Fruit fly (Drosophila melanogaster) whole organism, embryonic: ENCODE results near the gene CG32447.

Experiments
- Abd-B ChIP-seq: fragments of 200-800 bp; sonication (Bioruptor generic); optimal IDR thresholded peaks from 2 replicates; lab custom pipeline; 2018; ENCODE audit warnings: missing biosample characterization, mild to moderate bottlenecking, missing genetic modification characterization, moderate library complexity
- BEAF-32 ChIP-seq: fragments of 200-800 bp; sonication (Bioruptor generic); optimal IDR thresholded peaks from 3 replicates; lab custom pipeline; 2017; ENCODE audit warnings: missing biosample characterization, missing genetic modification characterization, mild to moderate bottlenecking, moderate library complexity, missing genetic modification reagents
- Bteb2 ChIP-seq: fragments of 200-800 bp; sonication (Bioruptor generic); optimal IDR thresholded peaks from 2 replicates; lab custom pipeline; 2016; ENCODE audit warnings: missing biosample characterization, missing genetic modification characterization
- CG11456 ChIP-seq: fragments of 200-800 bp; sonication (Bioruptor generic); IDR thresholded peaks from 3 replicates; pipeline ENCODE4 v1.3.6; 2022; ENCODE audit warnings: missing biosample characterization, missing genetic modification characterization
- CG13424 ChIP-seq: fragments of 200-800 bp; sonication (Bioruptor generic); optimal IDR thresholded peaks from 2 replicates; lab custom pipeline; 2019; ENCODE audit warnings: missing biosample characterization, mild to moderate bottlenecking, missing genetic modification characterization, moderate library complexity
- CG13894 ChIP-seq: fragments of 200-800 bp; sonication (Bioruptor generic); optimal IDR thresholded peaks from 3 replicates; lab custom pipeline; 2018; ENCODE audit warnings: missing biosample characterization, mild to moderate bottlenecking, missing genetic modification characterization, moderate library complexity
- CG15696 ChIP-seq: fragments of 200-800 bp; sonication (Bioruptor generic); optimal IDR thresholded peaks from 2 replicates; lab custom pipeline; 2019; ENCODE audit warnings: missing biosample characterization, mild to moderate bottlenecking, missing genetic modification characterization, moderate library complexity
- CG16815 ChIP-seq: fragments of 200-800 bp; sonication (Bioruptor generic); optimal IDR thresholded peaks from 3 replicates; lab custom pipeline; 2017; ENCODE audit warnings: missing biosample characterization, mild to moderate bottlenecking, missing genetic modification characterization
- CG17328 ChIP-seq: fragments of 200-800 bp; sonication (Bioruptor generic); IDR thresholded peaks from 2 replicates; pipeline ENCODE4 v1.3.6; 2022; ENCODE audit warnings: missing biosample characterization, missing genetic modification characterization
- CG17829 ChIP-seq: fragments of 200-800 bp; optimal IDR thresholded peaks from 2 replicates; lab custom pipeline; 2019; ENCODE audit warnings: missing biosample characterization, mild to moderate bottlenecking, missing genetic modification characterization, moderate library complexity
- CG18619 ChIP-seq: fragments of 200-800 bp; sonication (Bioruptor generic); optimal IDR thresholded peaks from 3 replicates; lab custom pipeline; 2017; ENCODE audit warnings: missing biosample characterization, mild to moderate bottlenecking, missing genetic modification characterization
- CG3407 ChIP-seq: fragments of 200-800 bp; sonication (Bioruptor generic); optimal IDR thresholded peaks from 2 replicates; lab custom pipeline; 2018; ENCODE audit warnings: missing biosample characterization, mild to moderate bottlenecking, missing genetic modification characterization
- CG4820 ChIP-seq: fragments of 200-800 bp; sonication (Bioruptor generic); optimal IDR thresholded peaks from 3 replicates; lab custom pipeline; 2016; ENCODE audit warnings: missing biosample characterization, missing genetic modification characterization
- CG6683 ChIP-seq: fragments of 200-800 bp; sonication (Bioruptor generic); optimal IDR thresholded peaks from 2 replicates; lab custom pipeline; 2017; ENCODE audit warnings: missing biosample characterization, mild to moderate bottlenecking, missing genetic modification characterization, missing genetic modification reagents
- CG7786 ChIP-seq: fragments of 200-800 bp; sonication (Bioruptor generic); optimal IDR thresholded peaks from 2 replicates; lab custom pipeline; 2016; ENCODE audit warnings: missing biosample characterization, missing genetic modification characterization
- CG9609 ChIP-seq: fragments of 200-800 bp; sonication (Bioruptor generic); optimal IDR thresholded peaks from 3 replicates; lab custom pipeline; 2016; ENCODE audit warnings: missing biosample characterization, missing genetic modification characterization
- CTCF ChIP-seq: fragments of 200-800 bp; sonication (Bioruptor generic); optimal IDR thresholded peaks from 2 replicates; lab custom pipeline; 2017; ENCODE audit warnings: missing biosample characterization, mild to moderate bottlenecking, missing genetic modification characterization, moderate library complexity
- Camta ChIP-seq: fragments of 200-800 bp; sonication (Bioruptor generic); optimal IDR thresholded peaks from 2 replicates; lab custom pipeline; 2016; ENCODE audit warnings: missing biosample characterization, missing genetic modification characterization
- Chrac-16 ChIP-seq: fragments of 200-800 bp; sonication (Bioruptor generic); optimal IDR thresholded peaks from 3 replicates; lab custom pipeline; 2016; ENCODE audit warnings: missing biosample characterization, missing genetic modification characterization
- D ChIP-seq, 2 experiments: fragments of 200-800 bp in 1 of 2; fragments of >200 bp in 1 of 2; sonication (Bioruptor generic) in 1 of 2; optimal IDR thresholded peaks; 2 replicates in 1 of 2; 3 replicates in 1 of 2; lab custom pipeline; 2017; ENCODE audit warnings: mild to moderate bottlenecking in 1 of 2, missing biosample characterization in 1 of 2, missing genetic modification characterization in 1 of 2, missing genetic modification reagents in 1 of 2
- Fer2 ChIP-seq: fragments of 200-800 bp; sonication (Bioruptor generic); optimal IDR thresholded peaks from 2 replicates; lab custom pipeline; 2018; ENCODE audit warnings: missing biosample characterization, mild to moderate bottlenecking, missing genetic modification characterization, moderate library complexity
- HLH54F ChIP-seq: fragments of 200-800 bp; sonication (Bioruptor generic); optimal IDR thresholded peaks from 3 replicates; lab custom pipeline; 2016; ENCODE audit warnings: missing biosample characterization, missing genetic modification characterization
- Hr3 ChIP-seq: fragments of 200-800 bp; sonication (Bioruptor generic); optimal IDR thresholded peaks from 3 replicates; lab custom pipeline; 2016; ENCODE audit warnings: missing biosample characterization, missing genetic modification characterization
- Kr ChIP-seq: fragments of 200-800 bp; sonication (Bioruptor generic); optimal IDR thresholded peaks from 2 replicates; lab custom pipeline; 2017; ENCODE audit warnings: missing biosample characterization, mild to moderate bottlenecking, missing genetic modification characterization
- Poxn ChIP-seq: fragments of 200-800 bp; sonication (Bioruptor generic); IDR thresholded peaks from 2 replicates; pipeline ENCODE4 v1.3.6; 2022; ENCODE audit warnings: missing biosample characterization, missing genetic modification characterization
- Ptx1 ChIP-seq: fragments of 200-800 bp; sonication (Bioruptor generic); IDR thresholded peaks from 2 replicates; pipeline ENCODE4 v1.3.6; 2022; ENCODE audit warnings: missing biosample characterization, missing genetic modification characterization
- Sry-β ChIP-seq: fragments of 200-800 bp; sonication (Bioruptor generic); optimal IDR thresholded peaks from 2 replicates; lab custom pipeline; 2018; ENCODE audit warnings: missing biosample characterization, mild to moderate bottlenecking, missing genetic modification characterization, moderate library complexity
- al ChIP-seq: fragments of 200-800 bp; sonication (Bioruptor generic); IDR thresholded peaks from 2 replicates; pipeline ENCODE4 v1.3.6; 2022; ENCODE audit warnings: missing biosample characterization, missing genetic modification characterization
- az2 ChIP-seq: fragments of 200-800 bp; sonication (Bioruptor generic); optimal IDR thresholded peaks from 3 replicates; lab custom pipeline; 2016; ENCODE audit warnings: missing biosample characterization, missing genetic modification characterization
- bab2 ChIP-seq: fragments of 200-800 bp; sonication (Bioruptor generic); optimal IDR thresholded peaks from 2 replicates; lab custom pipeline; 2016; ENCODE audit warnings: missing biosample characterization, missing genetic modification characterization
- chinmo ChIP-seq: fragments of 200-800 bp; sonication (Bioruptor generic); IDR thresholded peaks from 4 replicates; pipeline ENCODE4 v1.3.6; 2022; ENCODE audit warnings: missing biosample characterization, missing genetic modification characterization; ENCODE audit not compliant: partially characterized antibody
- chm ChIP-seq: fragments of 200-800 bp; sonication (Bioruptor generic); IDR thresholded peaks from 2 replicates; pipeline ENCODE4 v1.3.6; 2022; ENCODE audit warnings: missing biosample characterization, missing genetic modification characterization
- crol ChIP-seq: fragments of 200-800 bp; sonication (Bioruptor generic); IDR thresholded peaks from 2 replicates; pipeline ENCODE4 v1.3.6; 2022; ENCODE audit warnings: missing biosample characterization, missing genetic modification characterization
- dpn ChIP-seq, 2 experiments: fragments of 200-800 bp; sonication (Bioruptor generic); optimal IDR thresholded peaks; 3 replicates each; lab custom pipeline; 2016; ENCODE audit warnings: missing biosample characterization in 2 of 2, missing genetic modification characterization in 2 of 2
- fd102C ChIP-seq: fragments of 200-800 bp; sonication (Bioruptor generic); optimal IDR thresholded peaks from 2 replicates; lab custom pipeline; 2018; ENCODE audit warnings: missing biosample characterization, mild to moderate bottlenecking, missing genetic modification characterization, moderate library complexity
- gce ChIP-seq: fragments of 200-800 bp; sonication (Bioruptor generic); IDR thresholded peaks from 3 replicates; pipeline ENCODE4 v1.3.6; 2022; ENCODE audit warnings: missing biosample characterization, missing genetic modification characterization
- jing ChIP-seq: fragments of 200-800 bp; sonication (Bioruptor generic); optimal IDR thresholded peaks from 2 replicates; lab custom pipeline; 2018; ENCODE audit warnings: missing biosample characterization, mild to moderate bottlenecking, missing genetic modification characterization
- ken ChIP-seq: fragments of 200-800 bp; sonication (Bioruptor generic); IDR thresholded peaks from 3 replicates; pipeline ENCODE4 v1.3.6; 2022; ENCODE audit warnings: missing biosample characterization, missing genetic modification characterization
- lola ChIP-seq, 3 experiments: fragments of >200 bp in 2 of 3; fragments of 200-800 bp in 1 of 3; sonication (Bioruptor generic) in 1 of 3; optimal IDR thresholded peaks; 2 replicates each; lab custom pipeline; 2017 to 2019; ENCODE audit warnings: missing biosample characterization in 3 of 3, missing genetic modification characterization in 3 of 3, mild to moderate bottlenecking in 1 of 3, moderate library complexity in 1 of 3
- pita ChIP-seq: fragments of 200-800 bp; sonication (Bioruptor generic); optimal IDR thresholded peaks from 2 replicates; lab custom pipeline; 2017; ENCODE audit warnings: missing biosample characterization, mild to moderate bottlenecking, missing genetic modification characterization
- pros ChIP-seq: fragments of 200-800 bp; sonication (Bioruptor generic); optimal IDR thresholded peaks from 3 replicates; lab custom pipeline; 2019; ENCODE audit warnings: missing biosample characterization, mild to moderate bottlenecking, missing genetic modification characterization, moderate library complexity
- psq ChIP-seq: fragments of 200-800 bp; sonication (Bioruptor generic); optimal IDR thresholded peaks from 2 replicates; lab custom pipeline; 2017; ENCODE audit warnings: missing biosample characterization, missing genetic modification characterization
- run ChIP-seq: fragments of 200-800 bp; sonication (Bioruptor generic); optimal IDR thresholded peaks from 3 replicates; lab custom pipeline; 2018; ENCODE audit warnings: missing biosample characterization, mild to moderate bottlenecking, missing genetic modification characterization
- seq ChIP-seq: fragments of 200-800 bp; sonication (Bioruptor generic); IDR thresholded peaks from 2 replicates; pipeline ENCODE4 v1.3.6; 2022; ENCODE audit warnings: missing biosample characterization, missing genetic modification characterization
- sna ChIP-seq: fragments of 200-800 bp; sonication (Bioruptor generic); IDR thresholded peaks from 2 replicates; pipeline ENCODE4 v1.3.6; 2022; ENCODE audit warnings: missing biosample characterization, missing genetic modification characterization; ENCODE audit not compliant: partially characterized antibody
- tna ChIP-seq: fragments of 200-800 bp; sonication (Bioruptor generic); IDR thresholded peaks from 2 replicates; pipeline ENCODE4 v1.3.6; 2022; ENCODE audit warnings: missing biosample characterization, missing genetic modification characterization; ENCODE audit not compliant: partially characterized antibody
- trem ChIP-seq: fragments of 200-800 bp; optimal IDR thresholded peaks from 3 replicates; lab custom pipeline; 2019; ENCODE audit warnings: missing biosample characterization, mild to moderate bottlenecking, missing genetic modification characterization, moderate library complexity
- tup ChIP-seq: fragments of 200-800 bp; sonication (Bioruptor generic); optimal IDR thresholded peaks from 2 replicates; lab custom pipeline; 2016; ENCODE audit warnings: missing biosample characterization, mild to moderate bottlenecking, missing genetic modification characterization, moderate library complexity
- vvl ChIP-seq: fragments of 200-800 bp; sonication (Bioruptor generic); IDR thresholded peaks from 2 replicates; pipeline ENCODE4 v1.3.6; 2022; ENCODE audit warnings: missing biosample characterization, missing genetic modification characterization
- zf30C ChIP-seq: fragments of 200-800 bp; sonication (Bioruptor generic); optimal IDR thresholded peaks from 3 replicates; lab custom pipeline; 2018; ENCODE audit warnings: missing biosample characterization, mild to moderate bottlenecking, missing genetic modification characterization

Gene CG32447

dm6 chr3L:21679687-21680086 lies 26.5 kb downstream of the CG32447 start, which contains the start of the genes Als2 and CG11248 (continued):
- no peak for TF ChIP-seq Poxn
- peak; percentile 55 for TF ChIP-seq Camta
- TF ChIP-seq bab2 (GFP tag; lab: Kevin White, UChicago) = peak; percentile 72
- peak; percentile 70 for TF ChIP-seq Chrac-16 (GFP tag; lab: Kevin White, UChicago)
- TF ChIP-seq sna (GFP tag; lab: Robert Waterston, UW) = no peak
- TF ChIP-seq CG9609 = peak; percentile 46
- TF ChIP-seq Kr (GFP tag; lab: Kevin White, UChicago) = no peak
- TF ChIP-seq CG17829 = peak; percentile 86
- TF ChIP-seq CG16815 (GFP tag; lab: Kevin White, UChicago) = peak; percentile 57
- peak; percentile 66 for TF ChIP-seq CG7786 (GFP tag; lab: Kevin White, UChicago)
- TF ChIP-seq az2 = peak; percentile 77
- peak; percentile 67; the same call in 1 of the 3 replicates for TF ChIP-seq ken (GFP tag; lab: Robert Waterston, UW)
- TF ChIP-seq HLH54F (GFP tag; lab: Kevin White, UChicago) = peak; percentile 79
- TF ChIP-seq CG4820 = peak; percentile 68
- TF ChIP-seq chinmo (GFP tag; lab: Robert Waterston, UW) = no peak
- peak; percentile 80 for TF ChIP-seq Ptx1 (GFP tag; lab: Robert Waterston, UW)
- no peak for TF ChIP-seq pros (GFP tag; lab: Kevin White, UChicago)
- no peak for TF ChIP-seq zf30C (GFP tag; lab: Kevin White, UChicago)
- TF ChIP-seq D (optimal IDR thresholded peaks at IDR 0.05; lab: Kevin White, UChicago) = no peak
- peak; percentile 60 for TF ChIP-seq D (GFP tag; optimal IDR thresholded peaks at IDR 0.05; lab: Kevin White, UChicago)
- no peak for TF ChIP-seq fd102C
- TF ChIP-seq Sry-β (GFP tag; lab: Kevin White, UChicago) = peak; percentile 61
- TF ChIP-seq CG18619 (GFP tag; lab: Kevin White, UChicago) = peak; percentile 47
- TF ChIP-seq CG11456 (GFP tag; lab: Robert Waterston, UW) = peak; percentile 81
- TF ChIP-seq tna = no peak
- TF ChIP-seq trem (tag; lab: Kevin White, UChicago) = peak; percentile 72
- no peak for TF ChIP-seq crol (GFP tag; lab: Robert Waterston, UW)
- TF ChIP-seq BEAF-32 = peak; percentile 60
- no peak for TF ChIP-seq run (tag; lab: Kevin White, UChicago)
- peak; percentile 41 for TF ChIP-seq CG3407 (GFP tag; lab: Kevin White, UChicago)
- peak; percentile 64 for TF ChIP-seq vvl (GFP tag; lab: Robert Waterston, UW)
- TF ChIP-seq seq (GFP tag; lab: Robert Waterston, UW) = 0 out of 2 replicates have a peak, but pooled peaks have one; percentile 23
- peak; percentile 76 for TF ChIP-seq Hr3 (GFP tag; lab: Kevin White, UChicago)
- peak in 1 of 3 experiments; percentile 82 for TF ChIP-seq lola (GFP tag; optimal IDR thresholded peaks at IDR 0.05; lab: Kevin White, UChicago)
- no peak for TF ChIP-seq chm (GFP tag; lab: Robert Waterston, UW)
- peak; percentile 68 for TF ChIP-seq Fer2
- TF ChIP-seq dpn (GFP tag; optimal IDR thresholded peaks at IDR 0.05; lab: Kevin White, UChicago) = peak; percentile 69 to 77
- no peak for TF ChIP-seq psq (GFP tag; lab: Kevin White, UChicago)
- TF ChIP-seq CG13424 (tag; lab: Kevin White, UChicago) = peak; percentile 84
- no peak for TF ChIP-seq tup (GFP tag; lab: Kevin White, UChicago)
- no peak for TF ChIP-seq CG6683 (GFP tag; lab: Kevin White, UChicago)
- no peak for TF ChIP-seq CG13894 (tag; lab: Kevin White, UChicago)
- TF ChIP-seq pita (GFP tag; lab: Kevin White, UChicago) = no peak
- peak; percentile 3 for TF ChIP-seq jing (GFP tag; lab: Kevin White, UChicago)
- TF ChIP-seq CTCF (GFP tag; lab: Kevin White, UChicago) = no peak
- peak; percentile 63; the same call in 1 of the 2 replicates for TF ChIP-seq al
- peak; percentile 45; the same call in 1 of the 2 replicates for TF ChIP-seq CG17328 (GFP tag; lab: Robert Waterston, UW)
- peak; percentile 82 for TF ChIP-seq CG15696 (tag; lab: Kevin White, UChicago)
- peak; percentile 85 for TF ChIP-seq Abd-B
- TF ChIP-seq gce = 0 out of 3 replicates have a peak, but pooled peaks have one; percentile 17
- peak; percentile 73 for TF ChIP-seq Bteb2 (GFP tag; lab: Kevin White, UChicago)
